Worm (Caenorhabditis elegans) whole organism, early embryonic: Measurements from ENCODE around the gene fbxa-1.

ENCODE experiments used
- B0310.2 ChIP-seq: sonication (generic microtip); optimal IDR thresholded peaks from 2 replicates; lab custom pipeline; 2016; ENCODE audit warnings: mild to moderate bottlenecking, missing genetic modification characterization, missing compliant biosample characterization
- F13C5.2 ChIP-seq: sonication (generic microtip); optimal IDR thresholded peaks from 2 replicates; lab custom pipeline; 2017; ENCODE audit warnings: mild to moderate bottlenecking, missing genetic modification characterization, inconsistent platforms, missing compliant biosample characterization
- ama-1 ChIP-seq: fragments of 150-350 bp; optimal IDR thresholded peaks from 2 replicates; lab custom pipeline; 2014
- ceh-13 ChIP-seq: fragments of 200-800 bp; sonication (Bioruptor generic); optimal IDR thresholded peaks from 2 replicates; lab custom pipeline; 2018; ENCODE audit warnings: mild to moderate bottlenecking, missing genetic modification characterization, missing compliant biosample characterization
- flt-1 ChIP-seq: fragments of 200-800 bp; sonication (Bioruptor generic); IDR thresholded peaks from 2 replicates; pipeline ENCODE4 v1.3.6; 2022; ENCODE audit warnings: missing genetic modification characterization, missing compliant biosample characterization
- hmbx-1 ChIP-seq: sonication (generic microtip); optimal IDR thresholded peaks from 2 replicates; lab custom pipeline; 2016; ENCODE audit warnings: mild to moderate bottlenecking, missing genetic modification characterization, missing compliant biosample characterization

DNA sequence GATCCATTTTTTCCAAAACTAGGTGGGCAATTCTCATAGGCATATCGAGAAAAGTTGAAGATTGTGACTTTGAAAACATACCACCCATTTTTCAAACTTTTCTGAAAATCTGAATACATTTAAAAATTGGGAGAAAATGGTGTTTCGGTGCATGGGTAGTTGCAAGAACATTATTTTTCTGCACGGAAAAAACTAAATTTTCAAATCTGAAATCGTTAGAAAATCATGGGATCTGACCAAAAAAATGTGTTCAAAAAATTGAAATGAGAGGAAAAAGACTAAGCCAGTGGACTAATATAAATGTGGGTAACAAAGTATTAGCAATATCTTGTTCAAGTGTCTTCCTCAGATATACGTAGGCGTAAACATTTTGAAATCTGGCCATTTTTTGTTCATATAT is 49.1 kb downstream of the fbxa-1 start, which contains the start of gene fbxa-43:
- TF ChIP-seq ceh-13 (no peak), B0310.2 (tag; lab: Kevin White, UChicago) (no peak), flt-1 (GFP tag; lab: Robert Waterston, UW) (no peak), F13C5.2 (tag; lab: Kevin White, UChicago) (no peak), ama-1 (lab: Kevin White, UChicago) (no peak), hmbx-1 (tag; lab: Kevin White, UChicago) (no peak)
